Fruit fly (Drosophila melanogaster) whole organism, prepupa: ENCODE measurements around the gene Sec63.

Source experiments
- CG11902 ChIP-seq: fragments of 200-800 bp; sonication (Bioruptor generic); optimal IDR thresholded peaks from 3 replicates; lab custom pipeline; 2016; ENCODE audit warnings: missing biosample characterization, missing genetic modification characterization
- CG15336 ChIP-seq: fragments of 200-800 bp; sonication (Bioruptor generic); IDR thresholded peaks from 2 replicates; pipeline ENCODE4 v1.3.6; 2022; ENCODE audit warnings: missing biosample characterization, missing genetic modification characterization
- CG1621 ChIP-seq: fragments of 200-800 bp; sonication (Bioruptor generic); optimal IDR thresholded peaks from 3 replicates; lab custom pipeline; 2018; ENCODE audit warnings: missing biosample characterization, mild to moderate bottlenecking, missing genetic modification characterization
- CG3032 ChIP-seq: fragments of 200-800 bp; optimal IDR thresholded peaks from 2 replicates; lab custom pipeline; 2019; ENCODE audit warnings: missing biosample characterization, mild to moderate bottlenecking, missing genetic modification characterization, moderate library complexity
- CG8632 ChIP-seq: fragments of 200-800 bp; sonication (Bioruptor generic); optimal IDR thresholded peaks from 3 replicates; lab custom pipeline; 2016; ENCODE audit warnings: missing biosample characterization, missing genetic modification characterization
- Eip93F ChIP-seq: fragments of 200-800 bp; sonication (Bioruptor generic); optimal IDR thresholded peaks from 2 replicates; lab custom pipeline; 2016; ENCODE audit warnings: missing biosample characterization, mild to moderate bottlenecking, missing genetic modification characterization
- Gug ChIP-seq: fragments of 200-800 bp; sonication (Bioruptor generic); IDR thresholded peaks from 2 replicates; pipeline ENCODE4 v1.3.6; 2022; ENCODE audit warnings: missing biosample characterization, missing genetic modification characterization
- Sox102F ChIP-seq: fragments of 200-800 bp; sonication (Bioruptor generic); optimal IDR thresholded peaks from 2 replicates; lab custom pipeline; 2016; ENCODE audit warnings: missing biosample characterization, mild to moderate bottlenecking, missing genetic modification characterization
- dsx ChIP-seq: fragments of 200-800 bp; optimal IDR thresholded peaks from 3 replicates; lab custom pipeline; 2019; ENCODE audit warnings: missing biosample characterization, mild to moderate bottlenecking, missing genetic modification characterization, moderate library complexity; ENCODE audit not compliant: poor library complexity, severe bottlenecking
- salr ChIP-seq, 2 experiments: fragments of 200-800 bp; sonication (Bioruptor generic); optimal IDR thresholded peaks; 3 replicates each; lab custom pipeline; 2016 to 2018; ENCODE audit warnings: missing biosample characterization in 2 of 2, missing genetic modification characterization in 2 of 2, mild to moderate bottlenecking in 1 of 2
- spab ChIP-seq: fragments of 200-800 bp; sonication (Bioruptor generic); optimal IDR thresholded peaks from 2 replicates; lab custom pipeline; 2017; ENCODE audit warnings: missing biosample characterization, mild to moderate bottlenecking, missing genetic modification characterization, missing genetic modification reagents

DNA sequence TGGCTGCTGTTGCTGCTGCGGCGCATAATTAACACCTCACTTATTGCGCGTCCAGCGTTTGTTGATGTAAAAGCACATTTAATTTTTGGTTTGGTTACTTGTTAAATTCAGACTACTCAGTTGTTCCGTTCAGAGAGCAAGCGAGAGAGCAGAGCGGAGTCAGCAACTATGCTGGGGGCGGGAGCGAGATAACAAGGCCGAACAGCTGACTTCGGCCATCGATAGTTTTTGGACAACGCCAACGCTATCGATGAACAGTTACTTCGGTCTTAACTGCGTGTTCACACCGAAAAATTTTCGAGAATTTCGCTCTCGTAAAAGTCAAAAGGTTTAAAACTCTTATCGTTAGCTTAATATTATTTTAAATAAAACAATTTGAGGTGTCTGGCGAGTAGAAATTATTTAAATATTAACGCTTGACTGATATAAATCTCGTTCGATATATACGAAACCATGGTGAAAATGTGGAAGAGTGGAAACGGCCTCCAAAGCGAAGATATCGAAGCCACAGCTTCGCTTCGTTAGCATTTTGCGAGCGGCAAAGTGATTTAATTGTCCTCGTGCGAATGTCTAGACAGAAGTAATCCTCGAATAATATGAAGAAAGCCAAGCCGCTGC, 21.1 kb downstream of the Sec63 start, which contains the start of the genes SMSr and smid:
- TF ChIP-seq salr (GFP tag; optimal IDR thresholded peaks at IDR 0.05; lab: Kevin White, UChicago) (peak in 1 of 2 experiments; percentile 68), Sox102F (GFP tag; lab: Kevin White, UChicago) (peak; percentile 50), CG8632 (GFP tag; lab: Kevin White, UChicago) (no peak), spab (GFP tag; lab: Kevin White, UChicago) (no peak), CG1621 (peak; percentile 31), Eip93F (GFP tag; lab: Kevin White, UChicago) (no peak), dsx (GFP tag; lab: Kevin White, UChicago) (peak; percentile 27), CG3032 (tag; lab: Kevin White, UChicago) (peak; percentile 56), CG11902 (GFP tag; lab: Kevin White, UChicago) (peak; percentile 33), CG15336 (GFP tag; lab: Robert Waterston, UW) (peak; percentile 32; the same call in 1 of the 2 replicates), Gug (GFP tag; lab: Robert Waterston, UW) (peak; percentile 57; the same call in 1 of the 2 replicates)
